Worm (Caenorhabditis elegans) whole organism, L4 larva: ENCODE results near the gene ctg-2.

Experiments used
- F44E2.7 ChIP-seq: fragments of 200-800 bp; sonication (Bioruptor generic); IDR thresholded peaks from 2 replicates; pipeline ENCODE4 v2.1.2; 2022; ENCODE audit warnings: missing genetic modification characterization, missing compliant biosample characterization
- R02D3.7 ChIP-seq: fragments of 150-350 bp; sonication (generic microtip); optimal IDR thresholded peaks from 3 replicates; lab custom pipeline; 2014; ENCODE audit warnings: missing biosample characterization, missing genetic modification characterization
- T20F7.1 ChIP-seq: fragments of 200-800 bp; sonication (Bioruptor generic); optimal IDR thresholded peaks from 2 replicates; lab custom pipeline; 2018; ENCODE audit warnings: mild to moderate bottlenecking, missing genetic modification characterization, missing compliant biosample characterization
- Y105C5A.15 ChIP-seq: fragments of 200-800 bp; sonication (Bioruptor generic); IDR thresholded peaks from 2 replicates; pipeline ENCODE4 v1.3.6; 2022; ENCODE audit warnings: missing genetic modification characterization, missing compliant biosample characterization
- ZK337.2 ChIP-seq: fragments of 200-800 bp; sonication (Bioruptor generic); IDR thresholded peaks from 2 replicates; pipeline ENCODE4 v1.3.6; 2022; ENCODE audit warnings: missing genetic modification reagents, missing genetic modification characterization, missing compliant biosample characterization
- ZK546.5 ChIP-seq, 2 experiments: sonication (generic microtip); optimal IDR thresholded peaks; 2 replicates each; lab custom pipeline; 2017; ENCODE audit warnings: missing biosample characterization in 2 of 2, missing genetic modification characterization in 2 of 2
- aha-1 ChIP-seq: fragments of 150-350 bp; peaks from one replicate; lab custom pipeline; 2014; ENCODE audit warnings: missing biosample characterization, missing genetic modification characterization
- ama-1 ChIP-seq: fragments of 150-350 bp; optimal IDR thresholded peaks from 2 replicates; lab custom pipeline; 2014; ENCODE audit warnings: inconsistent platforms, mixed read lengths
- ceh-28 ChIP-seq: fragments of 150-350 bp; optimal IDR thresholded peaks from 2 replicates; lab custom pipeline; 2014; ENCODE audit warnings: missing biosample characterization, missing genetic modification reagents, missing genetic modification characterization
- ceh-32 ChIP-seq: sonication (generic microtip); optimal IDR thresholded peaks from 2 replicates; lab custom pipeline; 2016; ENCODE audit warnings: mild to moderate bottlenecking, missing genetic modification characterization, missing compliant biosample characterization; ENCODE audit not compliant: poor library complexity
- ceh-82 ChIP-seq: sonication (generic microtip); optimal IDR thresholded peaks from 2 replicates; lab custom pipeline; 2017; ENCODE audit warnings: missing biosample characterization, missing genetic modification characterization
- ces-1 ChIP-seq: fragments of 150-350 bp; sonication (generic microtip); optimal IDR thresholded peaks from 4 replicates; lab custom pipeline; 2014; ENCODE audit warnings: missing biosample characterization, missing genetic modification reagents, missing genetic modification characterization
- cey-2 ChIP-seq: sonication (generic microtip); optimal IDR thresholded peaks from 3 replicates; lab custom pipeline; 2017; ENCODE audit warnings: missing genetic modification characterization, mild to moderate bottlenecking, missing compliant biosample characterization, antibody characterized with exemption, borderline replicate concordance; ENCODE audit not compliant: insufficient read depth
- ctbp-1 ChIP-seq: fragments of 200-800 bp; sonication (Bioruptor generic); IDR thresholded peaks from 2 replicates; pipeline ENCODE4 v1.3.6; 2022; ENCODE audit warnings: missing genetic modification reagents, missing genetic modification characterization, missing compliant biosample characterization
- daf-12 ChIP-seq: fragments of 150-350 bp; optimal IDR thresholded peaks from 2 replicates; lab custom pipeline; 2014; ENCODE audit warnings: missing biosample characterization, missing genetic modification reagents, missing genetic modification characterization
- daf-16 ChIP-seq, 3 experiments: sonication (generic microtip); optimal IDR thresholded peaks; 2 replicates each; lab custom pipeline; 2016 to 2017; ENCODE audit warnings: missing genetic modification characterization in 3 of 3, missing genetic modification reagents in 3 of 3, mild to moderate bottlenecking in 2 of 3, missing compliant biosample characterization in 2 of 3, missing biosample characterization in 1 of 3, moderate library complexity in 1 of 3
- dmd-6 ChIP-seq: fragments of 200-800 bp; sonication (Bioruptor generic); IDR thresholded peaks from 2 replicates; pipeline ENCODE4 v1.3.6; 2022; ENCODE audit warnings: missing genetic modification reagents, missing genetic modification characterization, missing compliant biosample characterization
- dmd-9 ChIP-seq: fragments of 200-800 bp; sonication (Bioruptor generic); IDR thresholded peaks from 2 replicates; pipeline ENCODE4 v1.3.6; 2022; ENCODE audit warnings: missing genetic modification reagents, missing genetic modification characterization, missing compliant biosample characterization
- duxl-1 ChIP-seq: sonication (generic microtip); optimal IDR thresholded peaks from 2 replicates; lab custom pipeline; 2016; ENCODE audit warnings: mild to moderate bottlenecking, missing genetic modification characterization, moderate library complexity, missing compliant biosample characterization; ENCODE audit not compliant: poor library complexity
- dve-1 ChIP-seq: sonication (generic microtip); optimal IDR thresholded peaks from 2 replicates; lab custom pipeline; 2017; ENCODE audit warnings: antibody characterized with exemption, mild to moderate bottlenecking, missing genetic modification characterization, missing compliant biosample characterization; ENCODE audit not compliant: insufficient read depth
- fkh-10 ChIP-seq: fragments of 150-350 bp; optimal IDR thresholded peaks from 2 replicates; lab custom pipeline; 2014; ENCODE audit warnings: missing biosample characterization, missing genetic modification reagents, missing genetic modification characterization
- fos-1 ChIP-seq: fragments of 150-350 bp; optimal IDR thresholded peaks from 2 replicates; lab custom pipeline; 2014; ENCODE audit warnings: missing biosample characterization, missing genetic modification characterization
- hif-1 ChIP-seq, 2 experiments: sonication (generic microtip); optimal IDR thresholded peaks; 2 replicates each; lab custom pipeline; 2016 to 2017; ENCODE audit warnings: missing compliant biosample characterization in 2 of 2, missing genetic modification characterization in 2 of 2, missing genetic modification reagents in 2 of 2, missing genotype in 2 of 2, mild to moderate bottlenecking in 1 of 2
- hlh-30 ChIP-seq: sonication (generic microtip); optimal IDR thresholded peaks from 2 replicates; lab custom pipeline; 2017; ENCODE audit warnings: antibody characterized with exemption, mild to moderate bottlenecking, missing genetic modification characterization, missing compliant biosample characterization; ENCODE audit not compliant: insufficient read depth
- jun-1 ChIP-seq: fragments of 150-350 bp; optimal IDR thresholded peaks from 2 replicates; lab custom pipeline; 2014; ENCODE audit warnings: missing biosample characterization, missing genetic modification reagents, missing genetic modification characterization
- lim-7 ChIP-seq: fragments of 200-800 bp; sonication (Bioruptor generic); IDR thresholded peaks from 2 replicates; pipeline ENCODE4 v1.3.6; 2022; ENCODE audit warnings: missing genetic modification characterization, missing compliant biosample characterization
- lin-15B ChIP-seq: fragments of 150-350 bp; sonication (generic microtip); optimal IDR thresholded peaks from 3 replicates; lab custom pipeline; 2014; ENCODE audit warnings: missing biosample characterization, missing genetic modification characterization
- lin-29 ChIP-seq: fragments of 200-800 bp; sonication (Bioruptor generic); IDR thresholded peaks from 2 replicates; pipeline ENCODE4 v1.3.6; 2022; ENCODE audit warnings: missing genetic modification reagents, missing genetic modification characterization, missing compliant biosample characterization
- lin-38 ChIP-seq: fragments of 200-800 bp; sonication (Bioruptor generic); IDR thresholded peaks from 2 replicates; pipeline ENCODE4 v1.3.6; 2022; ENCODE audit warnings: missing genetic modification reagents, missing genetic modification characterization, missing compliant biosample characterization
- lir-3 ChIP-seq: sonication (generic microtip); optimal IDR thresholded peaks from 2 replicates; lab custom pipeline; 2016; ENCODE audit warnings: mild to moderate bottlenecking, missing genetic modification characterization, missing compliant biosample characterization
- madf-5 ChIP-seq, 2 experiments: fragments of 200-800 bp; sonication (Bioruptor generic); IDR thresholded peaks; 2 replicates each; pipeline ENCODE4 v1.3.6; 2022; ENCODE audit warnings: missing compliant biosample characterization in 2 of 2, missing genetic modification characterization in 2 of 2
- mdt-29 ChIP-seq: fragments of 200-800 bp; sonication (Bioruptor generic); IDR thresholded peaks from 2 replicates; pipeline ENCODE4 v1.3.6; 2022; ENCODE audit warnings: missing genetic modification reagents, missing genetic modification characterization, missing compliant biosample characterization
- mep-1 ChIP-seq: fragments of 150-350 bp; sonication (generic microtip); optimal IDR thresholded peaks from 3 replicates; lab custom pipeline; 2014; ENCODE audit warnings: missing biosample characterization, missing genetic modification characterization
- mes-2 ChIP-seq: sonication (generic microtip); optimal IDR thresholded peaks from 2 replicates; lab custom pipeline; 2016; ENCODE audit warnings: missing genotype, mild to moderate bottlenecking, missing genetic modification characterization, missing compliant biosample characterization; ENCODE audit not compliant: poor library complexity, severe bottlenecking
- mxl-3 ChIP-seq: fragments of 200-800 bp; sonication (Bioruptor generic); optimal IDR thresholded peaks from 2 replicates; lab custom pipeline; 2018; ENCODE audit warnings: mild to moderate bottlenecking, missing genetic modification characterization, missing compliant biosample characterization
- nhr-111 ChIP-seq: fragments of 200-800 bp; sonication (Bioruptor generic); optimal IDR thresholded peaks from 2 replicates; lab custom pipeline; 2018; ENCODE audit warnings: mild to moderate bottlenecking, missing genetic modification characterization, missing compliant biosample characterization
- nhr-25 ChIP-seq: sonication (generic microtip); optimal IDR thresholded peaks from 2 replicates; lab custom pipeline; 2017; ENCODE audit warnings: missing genetic modification characterization, mild to moderate bottlenecking, missing compliant biosample characterization, antibody characterized with exemption, moderate library complexity, borderline replicate concordance; ENCODE audit not compliant: insufficient read depth
- nhr-28 ChIP-seq: fragments of 150-350 bp; optimal IDR thresholded peaks from 2 replicates; lab custom pipeline; 2014; ENCODE audit warnings: missing biosample characterization, missing genetic modification characterization
- nhr-48 ChIP-seq: sonication (generic microtip); optimal IDR thresholded peaks from 2 replicates; lab custom pipeline; 2016; ENCODE audit warnings: mild to moderate bottlenecking, missing genetic modification characterization, missing compliant biosample characterization
- nhr-6 ChIP-seq: fragments of 150-350 bp; optimal IDR thresholded peaks from 2 replicates; lab custom pipeline; 2014; ENCODE audit warnings: missing biosample characterization, missing genetic modification characterization
- nhr-76 ChIP-seq: fragments of 150-350 bp; optimal IDR thresholded peaks from 2 replicates; lab custom pipeline; 2014; ENCODE audit warnings: missing biosample characterization, missing genetic modification characterization
- php-3 ChIP-seq: fragments of 200-800 bp; sonication (Bioruptor generic); IDR thresholded peaks from 2 replicates; pipeline ENCODE4 v1.3.6; 2022; ENCODE audit warnings: missing genetic modification reagents, missing genetic modification characterization, missing compliant biosample characterization
- pqm-1 ChIP-seq: sonication (generic microtip); optimal IDR thresholded peaks from 2 replicates; lab custom pipeline; 2017; ENCODE audit warnings: missing biosample characterization, missing genetic modification characterization
- rbr-2 ChIP-seq: sonication (generic microtip); optimal IDR thresholded peaks from 2 replicates; lab custom pipeline; 2016; ENCODE audit warnings: missing genotype, missing genetic modification characterization, missing compliant biosample characterization
- set-16 ChIP-seq: fragments of 200-800 bp; sonication (Bioruptor generic); IDR thresholded peaks from 2 replicates; pipeline ENCODE4 v1.3.6; 2022; ENCODE audit warnings: missing genetic modification reagents, missing genetic modification characterization, missing compliant biosample characterization
- tag-97 ChIP-seq: fragments of 200-800 bp; sonication (Bioruptor generic); IDR thresholded peaks from 2 replicates; pipeline ENCODE4 v1.3.6; 2022; ENCODE audit warnings: missing genetic modification characterization, missing compliant biosample characterization
- tra-1 ChIP-seq: fragments of 200-800 bp; sonication (Bioruptor generic); IDR thresholded peaks from 2 replicates; pipeline ENCODE4 v1.3.6; 2022; ENCODE audit warnings: missing genetic modification reagents, missing genetic modification characterization, missing compliant biosample characterization
- ztf-11 ChIP-seq: fragments of 150-350 bp; optimal IDR thresholded peaks from 2 replicates; lab custom pipeline; 2014; ENCODE audit warnings: missing biosample characterization, missing genetic modification characterization
- ztf-7 ChIP-seq: fragments of 150-350 bp; optimal IDR thresholded peaks from 2 replicates; lab custom pipeline; 2014; ENCODE audit warnings: missing biosample characterization, missing genetic modification characterization

The ctg-2 gene

ce11 chrII:8484546-8484945 is 30.3 kb upstream of the ctg-2 start (continued):
- TF ChIP-seq daf-16 (GFP tag; optimal IDR thresholded peaks at IDR 0.05; lab: Kevin White, UChicago), result peak in 1 of 2 experiments; percentile 77
- TF ChIP-seq daf-16 (tag; optimal IDR thresholded peaks at IDR 0.05; lab: Kevin White, UChicago), result peak; percentile 98
- TF ChIP-seq mdt-29, result no peak
- TF ChIP-seq ceh-82 (tag; lab: Kevin White, UChicago), result no peak
- TF ChIP-seq mxl-3 (GFP tag; lab: Kevin White, UChicago), result peak; percentile 19
- peak; percentile 58 for TF ChIP-seq mep-1
- no peak for TF ChIP-seq nhr-6 (tag; lab: Kevin White, UChicago)
- no peak for TF ChIP-seq ZK337.2 (GFP tag; lab: Robert Waterston, UW)
- TF ChIP-seq lim-7 (GFP tag; lab: Robert Waterston, UW), result no peak
- TF ChIP-seq mes-2 (tag; lab: Kevin White, UChicago), result peak; percentile 30
- TF ChIP-seq fos-1, result no peak
- peak; percentile 16 for TF ChIP-seq nhr-25 (tag; lab: Kevin White, UChicago)
- TF ChIP-seq dmd-9, result no peak

ce11 chrII:8485603-8486002 is 29.3 kb upstream of the ctg-2 start, which contains the start of gene gbh-2:
TSS of gene gbh-2 (plus strand) at chrII:8485879.
- peak; percentile 94 for TF ChIP-seq ztf-7 (tag; lab: Kevin White, UChicago)
- TF ChIP-seq ctbp-1 (GFP tag; lab: Robert Waterston, UW), result no peak
- no peak for TF ChIP-seq ceh-82 (tag; lab: Kevin White, UChicago)
- no peak for TF ChIP-seq lin-29 (GFP tag; lab: Robert Waterston, UW)
- TF ChIP-seq dve-1 (tag; lab: Kevin White, UChicago), result peak; percentile 92
- TF ChIP-seq lin-38 (GFP tag; lab: Robert Waterston, UW), result no peak
- TF ChIP-seq tra-1 (GFP tag; lab: Robert Waterston, UW), result peak; percentile 36; the same call in 1 of the 2 replicates
- TF ChIP-seq rbr-2 (tag; lab: Kevin White, UChicago), result no peak
- no peak for TF ChIP-seq ces-1 (GFP tag; lab: Kevin White, UChicago)
- TF ChIP-seq T20F7.1, result peak; percentile 45
- no peak for TF ChIP-seq duxl-1
- peak; percentile 90 for TF ChIP-seq dmd-6 (GFP tag; lab: Robert Waterston, UW)
- TF ChIP-seq cey-2 (tag; lab: Kevin White, UChicago), result peak; percentile 42
- no peak for TF ChIP-seq nhr-76
- TF ChIP-seq ceh-32, result no peak
- TF ChIP-seq jun-1 (tag; lab: Kevin White, UChicago), result no peak
- TF ChIP-seq nhr-25 (tag; lab: Kevin White, UChicago), result peak; percentile 22
- no peak for TF ChIP-seq ztf-11 (tag; lab: Kevin White, UChicago)
- TF ChIP-seq lir-3 (tag; lab: Kevin White, UChicago), result no peak
- TF ChIP-seq hif-1 (tag; optimal IDR thresholded peaks at IDR 0.05; lab: Kevin White, UChicago), result peak; percentile 42 to 94
- no peak for TF ChIP-seq daf-12 (tag; lab: Kevin White, UChicago)
- no peak for TF ChIP-seq F44E2.7 (GFP tag; lab: Robert Waterston, UW)
- TF ChIP-seq nhr-28, result peak; percentile 98
- peak; percentile 85 for TF ChIP-seq pqm-1 (tag; lab: Kevin White, UChicago)
- TF ChIP-seq madf-5 (GFP tag; IDR thresholded peaks at IDR 0.05; lab: Robert Waterston, UW), result no peak
- peak; percentile 43 for TF ChIP-seq aha-1 (tag; lab: Kevin White, UChicago)
- peak; percentile 87 for TF ChIP-seq php-3 (GFP tag; lab: Robert Waterston, UW)
- peak; percentile 80 for TF ChIP-seq nhr-48
- TF ChIP-seq fkh-10 (GFP tag; lab: Kevin White, UChicago), result no peak
- TF ChIP-seq ZK546.5 (tag; optimal IDR thresholded peaks at IDR 0.05; lab: Kevin White, UChicago), result no peak
- peak; percentile 73 for TF ChIP-seq hlh-30
- TF ChIP-seq Y105C5A.15 (GFP tag; lab: Robert Waterston, UW), result no peak
- TF ChIP-seq lin-15B, result no peak
- TF ChIP-seq R02D3.7, result no peak
- TF ChIP-seq set-16 (GFP tag; lab: Robert Waterston, UW), result no peak
- no peak for TF ChIP-seq mxl-3 (GFP tag; lab: Kevin White, UChicago)
- TF ChIP-seq ceh-28 (tag; lab: Kevin White, UChicago), result no peak
- TF ChIP-seq tag-97 (GFP tag; lab: Robert Waterston, UW), result no peak
- peak; percentile 81 for TF ChIP-seq mep-1
- no peak for TF ChIP-seq nhr-111
- TF ChIP-seq ama-1 (lab: Kevin White, UChicago), result no peak
